Fruit fly (Drosophila melanogaster) whole organism, wandering third instar larva: ENCODE measurements around the gene Jon74E.

Experiments used
- Abd-B ChIP-seq: fragments of >200 bp; optimal IDR thresholded peaks from 2 replicates; lab custom pipeline; 2017; ENCODE audit warnings: missing biosample characterization, missing genetic modification characterization
- CG9705 ChIP-seq: fragments of 200-800 bp; sonication (Bioruptor generic); optimal IDR thresholded peaks from 2 replicates; lab custom pipeline; 2018; ENCODE audit warnings: missing biosample characterization, mild to moderate bottlenecking, missing genetic modification characterization
- Jra ChIP-seq: sonication (Bioruptor generic); optimal IDR thresholded peaks from 2 replicates; lab custom pipeline; 2016; ENCODE audit warnings: missing biosample characterization, missing genetic modification characterization
- Sp1 ChIP-seq: fragments of 200-800 bp; sonication (Bioruptor generic); optimal IDR thresholded peaks from 3 replicates; lab custom pipeline; 2019; ENCODE audit warnings: missing biosample characterization, mild to moderate bottlenecking, missing genetic modification characterization, moderate library complexity
- brk ChIP-seq: fragments of 200-800 bp; sonication (Bioruptor generic); optimal IDR thresholded peaks from 2 replicates; lab custom pipeline; 2016; ENCODE audit warnings: missing biosample characterization, mild to moderate bottlenecking, missing genetic modification characterization
- lola ChIP-seq: fragments of >200 bp; optimal IDR thresholded peaks from 2 replicates; lab custom pipeline; 2017; ENCODE audit warnings: missing biosample characterization, missing genetic modification characterization
- psq ChIP-seq: fragments of 200-800 bp; sonication (Bioruptor generic); optimal IDR thresholded peaks from 3 replicates; lab custom pipeline; 2017; ENCODE audit warnings: missing biosample characterization, mild to moderate bottlenecking, missing genetic modification characterization, moderate library complexity

- TF ChIP-seq psq, result peak; percentile 72
- TF ChIP-seq Sp1 (GFP tag; lab: Kevin White, UChicago), result no peak
- no peak for TF ChIP-seq CG9705 (GFP tag; lab: Kevin White, UChicago)
- peak; percentile 46 for TF ChIP-seq Abd-B
- TF ChIP-seq lola (GFP tag; lab: Kevin White, UChicago), result no peak
- TF ChIP-seq brk (GFP tag; lab: Kevin White, UChicago), result no peak
- TF ChIP-seq Jra (GFP tag; lab: Kevin White, UChicago), result peak; percentile 81
Observed at dm6 chr3L:17576093-17576885, 27.4 kb upstream of the Jon74E start.
